Worm (Caenorhabditis elegans) whole organism, mixed stage, embryonic: Measurements from ENCODE around the gene M03F8.5.

Experiments
- blmp-1 ChIP-seq: fragments of 150-350 bp; optimal IDR thresholded peaks from 2 replicates; lab custom pipeline; 2014; ENCODE audit warnings: missing biosample characterization, missing genetic modification characterization
- drap-1 ChIP-seq: fragments of 200-800 bp; sonication (Bioruptor generic); optimal IDR thresholded peaks from 3 replicates; lab custom pipeline; 2018; ENCODE audit warnings: mild to moderate bottlenecking, missing genetic modification characterization, missing compliant biosample characterization
- lin-32 ChIP-seq: fragments of 200-800 bp; sonication (Bioruptor generic); optimal IDR thresholded peaks from 2 replicates; lab custom pipeline; 2018; ENCODE audit warnings: mild to moderate bottlenecking, missing genetic modification characterization, missing compliant biosample characterization
- lsy-2 ChIP-seq: fragments of 150-350 bp; optimal IDR thresholded peaks from 2 replicates; lab custom pipeline; 2014; ENCODE audit warnings: missing biosample characterization, missing genetic modification characterization
- nhr-12 ChIP-seq: fragments of 150-350 bp; optimal IDR thresholded peaks from 2 replicates; lab custom pipeline; 2014; ENCODE audit warnings: missing biosample characterization, missing genetic modification characterization
- nhr-28 ChIP-seq: fragments of 150-350 bp; optimal IDR thresholded peaks from 2 replicates; lab custom pipeline; 2014; ENCODE audit warnings: missing biosample characterization, missing genetic modification characterization
- pha-4 ChIP-seq: fragments of 150-350 bp; optimal IDR thresholded peaks from 2 replicates; lab custom pipeline; 2018; ENCODE audit warnings: missing biosample characterization, missing genetic modification reagents, missing genetic modification characterization
- snpc-4 ChIP-seq: fragments of 150-350 bp; optimal IDR thresholded peaks from 2 replicates; lab custom pipeline; 2014; ENCODE audit warnings: missing biosample characterization, missing genetic modification characterization
- unc-120 ChIP-seq: sonication (generic microtip); optimal IDR thresholded peaks from 2 replicates; lab custom pipeline; 2017; ENCODE audit warnings: missing genetic modification characterization, missing compliant biosample characterization; ENCODE audit not compliant: poor library complexity, severe bottlenecking
- unc-39 ChIP-seq: fragments of 150-350 bp; optimal IDR thresholded peaks from 2 replicates; lab custom pipeline; 2014; ENCODE audit warnings: missing biosample characterization, missing genetic modification characterization
- unc-62 ChIP-seq: fragments of 150-350 bp; optimal IDR thresholded peaks from 2 replicates; lab custom pipeline; 2014; ENCODE audit warnings: missing biosample characterization, missing genetic modification reagents, missing genetic modification characterization

- TF ChIP-seq unc-39 (tag; lab: Kevin White, UChicago) (no peak), nhr-12 (tag; lab: Kevin White, UChicago) (no peak), drap-1 (GFP tag; lab: Kevin White, UChicago) (no peak), lin-32 (GFP tag; lab: Kevin White, UChicago) (no peak), lsy-2 (no peak), snpc-4 (tag; lab: Kevin White, UChicago) (no peak), pha-4 (tag; lab: Kevin White, UChicago) (no peak), unc-62 (GFP tag; lab: Kevin White, UChicago) (no peak), blmp-1 (tag; lab: Kevin White, UChicago) (no peak), nhr-28 (tag; lab: Kevin White, UChicago) (no peak), unc-120 (tag; lab: Kevin White, UChicago) (no peak)
Measured at ce11 chrV:5888820-5889219, 47.8 kb downstream of the M03F8.5 start.
